Worm (Caenorhabditis elegans) whole organism, midembryonic: ENCODE data around the gene grl-15.

Experiments
- T22C8.4 ChIP-seq: fragments of 200-800 bp; sonication (Bioruptor generic); IDR thresholded peaks from 2 replicates; pipeline ENCODE4 v1.3.6; 2022; ENCODE audit warnings: missing genetic modification characterization, missing compliant biosample characterization
- cog-1 ChIP-seq: sonication (generic microtip); optimal IDR thresholded peaks from 2 replicates; lab custom pipeline; 2016; ENCODE audit warnings: missing genetic modification characterization, missing compliant biosample characterization
- flt-1 ChIP-seq: fragments of 200-800 bp; sonication (Bioruptor generic); IDR thresholded peaks from 2 replicates; pipeline ENCODE4 v1.3.6; 2022; ENCODE audit warnings: missing genetic modification characterization, missing compliant biosample characterization
- klf-2 ChIP-seq: fragments of 200-800 bp; sonication (Bioruptor generic); conservative IDR thresholded peaks from 2 replicates; pipeline ENCODE4 v1.3.6; 2022; ENCODE audit warnings: missing genetic modification reagents, missing genetic modification characterization, missing compliant biosample characterization
- med-1 ChIP-seq: sonication (generic microtip); optimal IDR thresholded peaks from 2 replicates; lab custom pipeline; 2017; ENCODE audit warnings: missing genetic modification characterization, mild to moderate bottlenecking, missing compliant biosample characterization, antibody characterized with exemption, missing genetic modification reagents; ENCODE audit not compliant: insufficient read depth
- ref-1 ChIP-seq: fragments of 200-800 bp; sonication (Bioruptor generic); conservative IDR thresholded peaks from 2 replicates; pipeline ENCODE4 v1.3.6; 2022; ENCODE audit warnings: missing genetic modification reagents, missing genetic modification characterization, missing compliant biosample characterization
- tab-1 ChIP-seq: fragments of 200-800 bp; sonication (Bioruptor generic); IDR thresholded peaks from 2 replicates; pipeline ENCODE4 v1.3.6; 2022; ENCODE audit warnings: missing genetic modification characterization, missing compliant biosample characterization
- ztf-23 ChIP-seq: fragments of 200-800 bp; sonication (Bioruptor generic); IDR thresholded peaks from 2 replicates; pipeline ENCODE4 v1.3.6; 2022; ENCODE audit warnings: missing genetic modification reagents, missing genetic modification characterization, missing compliant biosample characterization
- ztf-29 ChIP-seq: fragments of 200-800 bp; sonication (Bioruptor generic); IDR thresholded peaks from 2 replicates; pipeline ENCODE4 v1.3.6; 2022; ENCODE audit warnings: missing genetic modification reagents, missing genetic modification characterization, missing compliant biosample characterization

The grl-15 gene

ce11 chrIII:12247329-12247728 lies 11.5 kb upstream of the grl-15 start:
- TF ChIP-seq cog-1 (tag; lab: Kevin White, UChicago) = no peak
- no peak for TF ChIP-seq ztf-23 (GFP tag; lab: Robert Waterston, UW)
- no peak for TF ChIP-seq med-1 (GFP tag; lab: Kevin White, UChicago)

- TF ChIP-seq ztf-29 (GFP tag; lab: Robert Waterston, UW) = no peak
- no peak for TF ChIP-seq tab-1
- TF ChIP-seq med-1 (GFP tag; lab: Kevin White, UChicago) = no peak
- TF ChIP-seq ztf-23 (GFP tag; lab: Robert Waterston, UW) = no peak
- TF ChIP-seq cog-1 (tag; lab: Kevin White, UChicago) = no peak
- no peak for TF ChIP-seq flt-1 (GFP tag; lab: Robert Waterston, UW)
- no peak for TF ChIP-seq klf-2
- no peak for TF ChIP-seq ref-1 (GFP tag; lab: Robert Waterston, UW)
- no peak for TF ChIP-seq T22C8.4 (GFP tag; lab: Robert Waterston, UW)
These were observed 9.8 kb upstream of the grl-15 start for ce11 chrIII:12245570-12245969.

DNA sequence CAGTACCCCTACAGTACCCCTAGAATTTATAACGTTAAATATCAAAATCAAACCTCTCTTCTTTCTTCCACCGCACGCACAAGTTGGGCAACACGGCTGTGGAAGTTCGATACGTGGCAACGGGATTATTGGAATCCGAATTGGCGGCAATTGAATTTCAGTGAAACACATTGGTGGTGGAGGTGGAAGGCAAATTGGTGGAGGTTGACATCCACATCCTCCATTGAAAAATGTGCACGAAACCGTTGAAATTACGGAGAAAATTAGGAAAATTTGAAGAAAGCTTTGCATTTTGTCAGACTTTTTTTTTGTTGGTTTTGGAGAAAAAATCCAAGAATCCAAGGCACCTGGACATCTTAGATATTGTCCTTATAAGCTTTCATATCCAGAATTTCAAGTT lies 455 bp downstream of the grl-15 start:
- TF ChIP-seq ztf-29 (GFP tag; lab: Robert Waterston, UW) = no peak

DNA sequence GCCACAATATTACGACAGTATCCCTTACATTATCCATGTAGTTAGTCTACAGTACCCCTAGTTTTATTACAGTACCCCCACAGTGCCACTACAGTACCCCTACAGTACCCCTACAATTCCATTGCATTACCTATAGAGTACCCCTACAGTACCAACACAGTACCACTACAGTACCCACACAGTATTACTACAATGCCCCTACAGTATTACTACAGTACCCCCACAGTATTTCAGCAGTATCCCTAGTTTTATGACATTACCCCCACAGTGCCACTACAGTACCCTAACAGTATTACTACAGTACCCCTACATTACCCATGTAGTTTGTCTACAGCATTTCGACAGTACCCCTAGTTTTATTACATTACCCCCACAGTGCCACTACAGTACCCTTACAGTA lies 2.3 kb downstream of the grl-15 start:
- TF ChIP-seq med-1 (GFP tag; lab: Kevin White, UChicago) = no peak
- no peak for TF ChIP-seq cog-1 (tag; lab: Kevin White, UChicago)
- TF ChIP-seq ztf-23 (GFP tag; lab: Robert Waterston, UW) = no peak
- TF ChIP-seq ref-1 (GFP tag; lab: Robert Waterston, UW) = no peak
- no peak for TF ChIP-seq flt-1 (GFP tag; lab: Robert Waterston, UW)
- TF ChIP-seq klf-2 = no peak
- no peak for TF ChIP-seq tab-1
- TF ChIP-seq T22C8.4 (GFP tag; lab: Robert Waterston, UW) = no peak
- TF ChIP-seq ztf-29 (GFP tag; lab: Robert Waterston, UW) = no peak

ce11 chrIII:12231539-12231938 lies 4.3 kb downstream of the grl-15 start:
- TF ChIP-seq ztf-23 (GFP tag; lab: Robert Waterston, UW) = no peak
- TF ChIP-seq ref-1 (GFP tag; lab: Robert Waterston, UW) = no peak
- TF ChIP-seq tab-1 = no peak
- TF ChIP-seq med-1 (GFP tag; lab: Kevin White, UChicago) = no peak
- TF ChIP-seq cog-1 (tag; lab: Kevin White, UChicago) = no peak
- TF ChIP-seq T22C8.4 (GFP tag; lab: Robert Waterston, UW) = no peak
- TF ChIP-seq klf-2 = no peak
- no peak for TF ChIP-seq ztf-29 (GFP tag; lab: Robert Waterston, UW)
- TF ChIP-seq flt-1 (GFP tag; lab: Robert Waterston, UW) = no peak

DNA sequence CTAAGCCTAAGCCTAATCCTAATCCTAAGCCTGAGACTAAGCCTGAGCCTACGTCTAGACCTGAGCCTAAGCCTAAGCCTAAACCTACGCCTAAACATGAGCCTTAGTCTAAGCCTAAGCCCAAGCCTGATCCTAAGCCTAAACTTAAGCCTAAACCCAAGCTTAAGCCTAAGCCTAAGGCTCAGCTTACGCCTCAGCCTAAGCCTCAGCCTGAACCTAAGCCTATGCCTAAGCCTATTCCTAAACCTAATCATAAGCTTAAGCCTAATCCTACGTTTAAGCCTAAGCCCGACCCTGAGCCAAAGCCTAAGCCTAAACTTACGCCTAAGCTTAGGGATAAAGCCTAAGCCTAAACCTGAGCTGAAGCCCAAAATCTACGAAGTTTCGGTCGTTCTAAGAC lies 5.6 kb downstream of the grl-15 start:
- no peak for TF ChIP-seq ztf-29 (GFP tag; lab: Robert Waterston, UW)
- TF ChIP-seq cog-1 (tag; lab: Kevin White, UChicago) = no peak
- no peak for TF ChIP-seq ztf-23 (GFP tag; lab: Robert Waterston, UW)
- no peak for TF ChIP-seq ref-1 (GFP tag; lab: Robert Waterston, UW)
- no peak for TF ChIP-seq tab-1
- no peak for TF ChIP-seq flt-1 (GFP tag; lab: Robert Waterston, UW)
- no peak for TF ChIP-seq klf-2
- TF ChIP-seq T22C8.4 (GFP tag; lab: Robert Waterston, UW) = no peak
- TF ChIP-seq med-1 (GFP tag; lab: Kevin White, UChicago) = no peak

- no peak for TF ChIP-seq tab-1
- no peak for TF ChIP-seq ztf-29 (GFP tag; lab: Robert Waterston, UW)
- no peak for TF ChIP-seq klf-2
- TF ChIP-seq med-1 (GFP tag; lab: Kevin White, UChicago) = no peak
- no peak for TF ChIP-seq ztf-23 (GFP tag; lab: Robert Waterston, UW)
- no peak for TF ChIP-seq cog-1 (tag; lab: Kevin White, UChicago)
- no peak for TF ChIP-seq ref-1 (GFP tag; lab: Robert Waterston, UW)
- TF ChIP-seq flt-1 (GFP tag; lab: Robert Waterston, UW) = no peak
- no peak for TF ChIP-seq T22C8.4 (GFP tag; lab: Robert Waterston, UW)
These were observed 7.9 kb downstream of the grl-15 start for ce11 chrIII:12227935-12228334.

DNA sequence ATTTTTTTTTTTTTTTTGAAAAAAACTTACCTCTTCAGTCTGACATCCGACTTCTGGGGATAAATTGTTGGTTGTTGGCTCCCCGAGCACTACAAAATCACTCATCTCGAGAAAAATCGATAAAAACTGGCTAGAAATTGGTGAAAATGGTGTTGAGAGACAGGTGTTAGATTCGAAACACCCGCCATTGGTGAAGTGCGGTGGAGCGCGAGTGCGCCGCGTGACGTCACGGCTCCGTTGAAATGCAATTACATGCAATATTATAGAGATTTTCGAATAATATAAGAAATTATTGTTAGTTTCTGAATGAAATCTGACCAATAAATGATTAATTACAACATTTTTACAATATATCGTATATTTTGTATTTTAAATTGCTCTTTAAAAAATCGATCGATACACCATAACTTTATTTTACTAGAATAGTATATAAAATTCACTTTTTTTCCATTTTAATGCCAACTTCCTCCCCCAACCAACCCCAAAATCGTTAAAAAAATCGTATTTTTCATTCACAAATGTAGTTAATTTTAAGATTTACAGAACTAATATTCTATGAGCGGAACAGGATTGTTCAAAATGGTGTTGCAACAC lies 9.6 kb downstream of the grl-15 start, which contains the start of the genes Y75B8A.18 and Y75B8A.19:
Gene Y75B8A.18, minus strand, starts transcription at position 142 of the 594 bp plus-strand sequence.
Gene Y75B8A.19, plus strand, starts transcription at position 544 of the 594 bp plus-strand sequence.
- TF ChIP-seq ztf-23 (GFP tag; lab: Robert Waterston, UW) (no peak), cog-1 (tag; lab: Kevin White, UChicago) (no peak), flt-1 (GFP tag; lab: Robert Waterston, UW) (no peak), med-1 (GFP tag; lab: Kevin White, UChicago) (no peak), T22C8.4 (GFP tag; lab: Robert Waterston, UW) (no peak), tab-1 (no peak)

DNA sequence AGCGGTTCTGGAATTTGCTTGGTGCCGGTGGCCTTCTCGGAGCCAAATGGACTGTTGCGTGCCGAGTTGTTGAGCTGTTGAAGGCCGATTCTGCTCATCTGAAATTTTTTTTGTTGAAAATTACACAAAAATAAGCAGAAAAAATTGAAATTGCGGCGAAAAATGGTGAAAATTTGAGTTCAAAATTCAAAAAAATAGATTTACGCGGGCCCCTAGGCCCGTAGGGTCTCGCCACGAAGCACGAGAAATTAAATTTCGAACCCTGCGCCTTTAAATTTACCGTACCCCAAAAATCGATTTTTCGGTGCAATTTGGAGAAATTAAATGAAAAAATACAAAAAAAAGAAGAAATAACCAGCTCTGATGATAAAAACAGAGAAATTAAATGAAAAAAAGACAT lies 10.6 kb downstream of the grl-15 start, which contains the start of gene gmn-1:
Gene gmn-1, minus strand, starts transcription at position 98 of the 400 bp plus-strand sequence.
- TF ChIP-seq ref-1 (GFP tag; lab: Robert Waterston, UW) = no peak
- TF ChIP-seq T22C8.4 (GFP tag; lab: Robert Waterston, UW) = no peak
- TF ChIP-seq med-1 (GFP tag; lab: Kevin White, UChicago) = no peak
- no peak for TF ChIP-seq cog-1 (tag; lab: Kevin White, UChicago)
- no peak for TF ChIP-seq ztf-23 (GFP tag; lab: Robert Waterston, UW)
- no peak for TF ChIP-seq klf-2
- no peak for TF ChIP-seq flt-1 (GFP tag; lab: Robert Waterston, UW)
- no peak for TF ChIP-seq tab-1
- TF ChIP-seq ztf-29 (GFP tag; lab: Robert Waterston, UW) = no peak

DNA sequence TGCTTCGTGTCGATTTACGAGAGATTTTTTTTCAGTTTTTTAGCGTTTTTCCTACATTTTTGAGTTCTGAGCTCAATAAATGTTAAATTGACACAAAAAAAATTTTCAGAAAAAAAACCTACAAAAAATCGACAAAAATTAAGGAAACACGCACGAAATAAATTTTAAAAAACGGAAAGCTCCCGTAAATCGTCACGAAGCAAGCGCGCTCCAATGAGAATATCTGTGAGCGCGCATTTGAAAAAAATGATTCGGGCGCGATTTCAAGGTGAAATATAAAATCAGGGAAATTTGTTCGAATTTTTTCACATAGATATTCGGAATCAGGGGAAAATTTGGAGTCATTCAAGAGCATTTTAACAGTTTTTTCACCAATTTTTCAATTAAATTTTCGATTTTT lies 12.6 kb downstream of the grl-15 start:
- TF ChIP-seq med-1 (GFP tag; lab: Kevin White, UChicago) (no peak), cog-1 (tag; lab: Kevin White, UChicago) (no peak), T22C8.4 (GFP tag; lab: Robert Waterston, UW) (no peak), ztf-29 (GFP tag; lab: Robert Waterston, UW) (no peak), ref-1 (GFP tag; lab: Robert Waterston, UW) (no peak), klf-2 (no peak), ztf-23 (GFP tag; lab: Robert Waterston, UW) (no peak)
